Worm (Caenorhabditis elegans) whole organism, L4 larva: ENCODE measurements around the gene ZK829.1.

ENCODE experiments used
- D1046.2 ChIP-seq: fragments of 200-800 bp; sonication (Bioruptor generic); IDR thresholded peaks from 2 replicates; pipeline ENCODE4 v1.3.6; 2022; ENCODE audit warnings: missing genetic modification characterization, missing compliant biosample characterization
- F10B5.3 ChIP-seq: sonication (generic microtip); optimal IDR thresholded peaks from 2 replicates; lab custom pipeline; 2016; ENCODE audit warnings: mild to moderate bottlenecking, missing genetic modification characterization, missing compliant biosample characterization
- F44E2.7 ChIP-seq: fragments of 200-800 bp; sonication (Bioruptor generic); IDR thresholded peaks from 2 replicates; pipeline ENCODE4 v2.1.2; 2022; ENCODE audit warnings: missing genetic modification characterization, missing compliant biosample characterization
- F49E8.2 ChIP-seq: sonication (generic microtip); optimal IDR thresholded peaks from 2 replicates; lab custom pipeline; 2016; ENCODE audit warnings: missing compliant biosample characterization, mild to moderate bottlenecking, missing genetic modification characterization, borderline replicate concordance
- R02D3.7 ChIP-seq: fragments of 150-350 bp; sonication (generic microtip); optimal IDR thresholded peaks from 3 replicates; lab custom pipeline; 2014; ENCODE audit warnings: missing biosample characterization, missing genetic modification characterization
- ZK546.5 ChIP-seq, 2 experiments: sonication (generic microtip); optimal IDR thresholded peaks; 2 replicates each; lab custom pipeline; 2017; ENCODE audit warnings: missing biosample characterization in 2 of 2, missing genetic modification characterization in 2 of 2
- aha-1 ChIP-seq: fragments of 150-350 bp; peaks from one replicate; lab custom pipeline; 2014; ENCODE audit warnings: missing biosample characterization, missing genetic modification characterization
- ama-1 ChIP-seq: fragments of 150-350 bp; optimal IDR thresholded peaks from 2 replicates; lab custom pipeline; 2014; ENCODE audit warnings: inconsistent platforms, mixed read lengths
- attf-4 ChIP-seq: sonication (generic microtip); optimal IDR thresholded peaks from 3 replicates; lab custom pipeline; 2017; ENCODE audit warnings: missing biosample characterization, missing genetic modification characterization
- ceh-20 ChIP-seq: fragments of 200-800 bp; sonication (Bioruptor generic); IDR thresholded peaks from 2 replicates; pipeline ENCODE4 v1.3.6; 2022; ENCODE audit warnings: missing genetic modification reagents, missing genetic modification characterization, missing compliant biosample characterization
- ceh-44 ChIP-seq: fragments of 200-800 bp; sonication (Bioruptor generic); IDR thresholded peaks from 2 replicates; pipeline ENCODE4 v1.3.6; 2022; ENCODE audit warnings: missing genetic modification reagents, missing genetic modification characterization, missing compliant biosample characterization
- ceh-62 ChIP-seq: sonication (generic microtip); optimal IDR thresholded peaks from 2 replicates; lab custom pipeline; 2017; ENCODE audit warnings: missing biosample characterization, missing genetic modification characterization
- ceh-82 ChIP-seq: sonication (generic microtip); optimal IDR thresholded peaks from 2 replicates; lab custom pipeline; 2017; ENCODE audit warnings: missing biosample characterization, missing genetic modification characterization
- cey-2 ChIP-seq: sonication (generic microtip); optimal IDR thresholded peaks from 3 replicates; lab custom pipeline; 2017; ENCODE audit warnings: missing genetic modification characterization, mild to moderate bottlenecking, missing compliant biosample characterization, antibody characterized with exemption, borderline replicate concordance; ENCODE audit not compliant: insufficient read depth
- daf-12 ChIP-seq: fragments of 150-350 bp; optimal IDR thresholded peaks from 2 replicates; lab custom pipeline; 2014; ENCODE audit warnings: missing biosample characterization, missing genetic modification reagents, missing genetic modification characterization
- daf-16 ChIP-seq, 3 experiments: sonication (generic microtip); optimal IDR thresholded peaks; 2 replicates each; lab custom pipeline; 2016 to 2017; ENCODE audit warnings: missing genetic modification characterization in 3 of 3, missing genetic modification reagents in 3 of 3, mild to moderate bottlenecking in 2 of 3, missing compliant biosample characterization in 2 of 3, missing biosample characterization in 1 of 3, moderate library complexity in 1 of 3
- dmd-6 ChIP-seq: fragments of 200-800 bp; sonication (Bioruptor generic); IDR thresholded peaks from 2 replicates; pipeline ENCODE4 v1.3.6; 2022; ENCODE audit warnings: missing genetic modification reagents, missing genetic modification characterization, missing compliant biosample characterization
- dmd-8 ChIP-seq: fragments of 200-800 bp; sonication (Bioruptor generic); IDR thresholded peaks from 2 replicates; pipeline ENCODE4 v1.3.6; 2022; ENCODE audit warnings: missing genetic modification characterization, missing compliant biosample characterization
- dmd-9 ChIP-seq: fragments of 200-800 bp; sonication (Bioruptor generic); IDR thresholded peaks from 2 replicates; pipeline ENCODE4 v1.3.6; 2022; ENCODE audit warnings: missing genetic modification reagents, missing genetic modification characterization, missing compliant biosample characterization
- egl-27 ChIP-seq: sonication (generic microtip); optimal IDR thresholded peaks from 3 replicates; lab custom pipeline; 2017; ENCODE audit warnings: missing biosample characterization, missing genetic modification reagents, missing genetic modification characterization
- egl-43 ChIP-seq: fragments of 200-800 bp; sonication (Bioruptor generic); IDR thresholded peaks from 2 replicates; pipeline ENCODE4 v1.3.6; 2022; ENCODE audit warnings: missing genetic modification reagents, missing genetic modification characterization, missing compliant biosample characterization
- fkh-10 ChIP-seq: fragments of 150-350 bp; optimal IDR thresholded peaks from 2 replicates; lab custom pipeline; 2014; ENCODE audit warnings: missing biosample characterization, missing genetic modification reagents, missing genetic modification characterization
- fos-1 ChIP-seq: fragments of 150-350 bp; optimal IDR thresholded peaks from 2 replicates; lab custom pipeline; 2014; ENCODE audit warnings: missing biosample characterization, missing genetic modification characterization
- gei-8 ChIP-seq: fragments of 200-800 bp; sonication (Bioruptor generic); optimal IDR thresholded peaks from 2 replicates; lab custom pipeline; 2018; ENCODE audit warnings: mild to moderate bottlenecking, missing genetic modification characterization, missing compliant biosample characterization
- hif-1 ChIP-seq, 2 experiments: sonication (generic microtip); optimal IDR thresholded peaks; 2 replicates each; lab custom pipeline; 2016 to 2017; ENCODE audit warnings: missing compliant biosample characterization in 2 of 2, missing genetic modification characterization in 2 of 2, missing genetic modification reagents in 2 of 2, missing genotype in 2 of 2, mild to moderate bottlenecking in 1 of 2
- hlh-11 ChIP-seq: fragments of 200-800 bp; sonication (Bioruptor generic); optimal IDR thresholded peaks from 2 replicates; lab custom pipeline; 2018; ENCODE audit warnings: mild to moderate bottlenecking, missing genetic modification characterization, missing compliant biosample characterization
- lin-13 ChIP-seq: fragments of 150-350 bp; optimal IDR thresholded peaks from 2 replicates; lab custom pipeline; 2014; ENCODE audit warnings: missing biosample characterization, missing genetic modification reagents, missing genetic modification characterization
- lin-15B ChIP-seq: fragments of 150-350 bp; sonication (generic microtip); optimal IDR thresholded peaks from 3 replicates; lab custom pipeline; 2014; ENCODE audit warnings: missing biosample characterization, missing genetic modification characterization
- lsy-2 ChIP-seq, 2 experiments: fragments of 150-350 bp in 1 of 2; sonication (generic microtip) in 1 of 2; optimal IDR thresholded peaks; 2 replicates each; lab custom pipeline; 2014 to 2017; ENCODE audit warnings: missing biosample characterization in 2 of 2, missing genetic modification characterization in 2 of 2
- madf-9 ChIP-seq: fragments of 200-800 bp; sonication (Bioruptor generic); conservative IDR thresholded peaks from 2 replicates; pipeline ENCODE4 v1.3.6; 2022; ENCODE audit warnings: missing genetic modification reagents, missing genetic modification characterization, missing compliant biosample characterization
- mdl-1 ChIP-seq, 2 experiments: fragments of 150-350 bp in 1 of 2; sonication (generic microtip) in 1 of 2; optimal IDR thresholded peaks; 2 replicates each; lab custom pipeline; 2014 to 2017; ENCODE audit warnings: missing biosample characterization in 2 of 2, missing genetic modification characterization in 2 of 2
- mep-1 ChIP-seq: fragments of 150-350 bp; sonication (generic microtip); optimal IDR thresholded peaks from 3 replicates; lab custom pipeline; 2014; ENCODE audit warnings: missing biosample characterization, missing genetic modification characterization
- mxl-3 ChIP-seq: fragments of 200-800 bp; sonication (Bioruptor generic); optimal IDR thresholded peaks from 2 replicates; lab custom pipeline; 2018; ENCODE audit warnings: mild to moderate bottlenecking, missing genetic modification characterization, missing compliant biosample characterization
- nhr-102 ChIP-seq: sonication (generic microtip); optimal IDR thresholded peaks from 2 replicates; lab custom pipeline; 2016; ENCODE audit warnings: mild to moderate bottlenecking, missing genetic modification characterization, moderate library complexity, missing compliant biosample characterization
- nhr-76 ChIP-seq: fragments of 150-350 bp; optimal IDR thresholded peaks from 2 replicates; lab custom pipeline; 2014; ENCODE audit warnings: missing biosample characterization, missing genetic modification characterization
- nhr-77 ChIP-seq: fragments of 150-350 bp; optimal IDR thresholded peaks from 2 replicates; lab custom pipeline; 2014; ENCODE audit warnings: missing biosample characterization, missing genetic modification characterization
- pha-4 ChIP-seq, 2 experiments: fragments of 150-350 bp in 1 of 2; fragments of 200-800 bp in 1 of 2; sonication (Bioruptor generic) in 1 of 2; IDR thresholded peaks in 1 of 2; optimal IDR thresholded peaks in 1 of 2; 2 replicates each; pipeline versions ENCODE4 v1.3.6 to Lab custom; 2014 to 2022; ENCODE audit warnings: missing genetic modification characterization in 2 of 2, missing genetic modification reagents in 2 of 2, missing biosample characterization in 1 of 2, missing compliant biosample characterization in 1 of 2
- php-3 ChIP-seq: fragments of 200-800 bp; sonication (Bioruptor generic); IDR thresholded peaks from 2 replicates; pipeline ENCODE4 v1.3.6; 2022; ENCODE audit warnings: missing genetic modification reagents, missing genetic modification characterization, missing compliant biosample characterization
- tag-97 ChIP-seq: fragments of 200-800 bp; sonication (Bioruptor generic); IDR thresholded peaks from 2 replicates; pipeline ENCODE4 v1.3.6; 2022; ENCODE audit warnings: missing genetic modification characterization, missing compliant biosample characterization
- unc-130 ChIP-seq: sonication (generic microtip); optimal IDR thresholded peaks from 2 replicates; lab custom pipeline; 2016; ENCODE audit warnings: missing genetic modification reagents, missing genetic modification characterization, missing compliant biosample characterization
- unc-39 ChIP-seq: sonication (generic microtip); optimal IDR thresholded peaks from 2 replicates; lab custom pipeline; 2017; ENCODE audit warnings: missing biosample characterization, missing genetic modification characterization
- unc-62 ChIP-seq, 3 experiments: fragments of 150-350 bp in 1 of 3; sonication (generic microtip); optimal IDR thresholded peaks in 2 of 3; peaks in 1 of 3; 1 replicate in 1 of 3; 2 replicates in 2 of 3; lab custom pipeline; 2014 to 2017; ENCODE audit warnings: missing biosample characterization in 3 of 3, missing genetic modification characterization in 3 of 3, missing genetic modification reagents in 3 of 3, missing genotype in 1 of 3
- vab-7 ChIP-seq: fragments of 200-800 bp; sonication (Bioruptor generic); IDR thresholded peaks from 2 replicates; pipeline ENCODE4 v1.3.6; 2022; ENCODE audit warnings: missing genetic modification reagents, missing genetic modification characterization, missing compliant biosample characterization
- zag-1 ChIP-seq: fragments of 150-350 bp; optimal IDR thresholded peaks from 2 replicates; lab custom pipeline; 2014; ENCODE audit warnings: missing biosample characterization, missing genetic modification characterization
- zfp-3 ChIP-seq: fragments of 200-800 bp; sonication (Bioruptor generic); conservative IDR thresholded peaks from 2 replicates; pipeline ENCODE4 v1.3.6; 2022; ENCODE audit warnings: missing genetic modification reagents, missing genetic modification characterization, missing compliant biosample characterization
- zip-11 ChIP-seq: fragments of 200-800 bp; sonication (Bioruptor generic); IDR thresholded peaks from 2 replicates; pipeline ENCODE4 v1.3.6; 2022; ENCODE audit warnings: missing genetic modification characterization, missing compliant biosample characterization
- zip-2 ChIP-seq: fragments of 150-350 bp; optimal IDR thresholded peaks from 2 replicates; lab custom pipeline; 2014; ENCODE audit warnings: missing biosample characterization, missing genetic modification characterization
- ztf-7 ChIP-seq: fragments of 150-350 bp; optimal IDR thresholded peaks from 2 replicates; lab custom pipeline; 2014; ENCODE audit warnings: missing biosample characterization, missing genetic modification characterization

The ZK829.1 gene

DNA sequence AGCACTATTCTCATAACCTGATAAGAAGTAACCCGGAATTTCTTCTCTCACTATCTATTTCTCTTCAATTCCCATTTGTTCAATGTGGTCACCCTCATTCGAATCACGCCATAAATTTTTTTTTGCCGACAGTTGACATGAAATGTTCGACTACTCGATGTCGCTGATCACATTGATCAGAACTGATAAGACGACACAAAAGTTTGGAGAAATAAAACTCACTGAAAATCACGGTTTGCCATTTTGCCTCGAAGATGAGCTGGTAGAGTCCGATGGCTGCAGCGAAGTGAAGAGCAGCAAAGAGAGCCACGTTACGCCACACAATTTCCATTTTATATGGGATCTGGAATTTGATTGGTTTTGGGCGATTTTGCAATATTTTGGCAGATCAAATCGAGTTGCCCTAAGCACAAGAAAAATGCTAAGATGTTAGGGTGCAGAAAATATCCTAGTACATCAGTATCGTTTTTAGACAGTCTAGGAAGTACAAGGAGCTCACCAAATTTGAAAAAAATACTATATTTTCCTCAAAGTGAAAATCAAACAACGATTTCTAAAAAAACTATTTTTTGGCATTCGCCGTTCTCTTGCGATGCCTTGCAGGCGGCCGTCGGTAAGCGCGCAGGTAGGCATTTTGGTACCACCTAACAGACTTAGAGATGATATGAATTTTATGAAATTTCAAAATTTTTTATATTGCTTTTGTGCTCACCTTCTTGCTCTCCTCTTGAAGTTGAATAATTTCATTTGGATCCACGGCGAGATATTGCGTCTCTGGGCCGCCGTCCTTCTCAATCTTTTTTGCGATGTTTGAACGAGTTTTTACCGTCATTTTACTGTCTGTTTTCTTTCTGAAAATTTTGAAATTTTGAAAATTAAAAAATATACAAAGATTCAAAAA, 27.1 kb downstream of the ZK829.1 start, which contains the start of gene fat-6 (continued):
- TF ChIP-seq daf-16 (GFP tag; optimal IDR thresholded peaks at IDR 0.05; lab: Kevin White, UChicago) (no peak), daf-16 (tag; optimal IDR thresholded peaks at IDR 0.05; lab: Kevin White, UChicago) (peak; percentile 58), ztf-7 (tag; lab: Kevin White, UChicago) (no peak), ceh-82 (tag; lab: Kevin White, UChicago) (no peak), fos-1 (no peak), nhr-77 (tag; lab: Kevin White, UChicago) (peak; percentile 81), lsy-2 (tag; optimal IDR thresholded peaks at IDR 0.05; lab: Kevin White, UChicago) (peak in 1 of 2 experiments; percentile 18), dmd-8 (GFP tag; lab: Robert Waterston, UW) (no peak), ceh-44 (GFP tag; lab: Robert Waterston, UW) (no peak), aha-1 (peak; percentile 66), ZK546.5 (tag; optimal IDR thresholded peaks at IDR 0.05; lab: Kevin White, UChicago) (no peak), cey-2 (tag; lab: Kevin White, UChicago) (peak; percentile 75), ceh-20 (GFP tag; lab: Robert Waterston, UW) (no peak), ceh-62 (no peak), D1046.2 (GFP tag; lab: Robert Waterston, UW) (0 out of 2 replicates have a peak, but pooled peaks have one; percentile 14), R02D3.7 (tag; lab: Kevin White, UChicago) (no peak), daf-12 (no peak), mxl-3 (peak; percentile 16), unc-39 (tag; lab: Kevin White, UChicago) (no peak), php-3 (GFP tag; lab: Robert Waterston, UW) (peak; percentile 28; the same call in 1 of the 2 replicates), zfp-3 (GFP tag; lab: Robert Waterston, UW) (peak; percentile 64), attf-4 (tag; lab: Kevin White, UChicago) (no peak), hif-1 (tag; optimal IDR thresholded peaks at IDR 0.05; lab: Kevin White, UChicago) (no peak), dmd-6 (GFP tag; lab: Robert Waterston, UW) (peak; percentile 26; the same call in 1 of the 2 replicates), dmd-9 (GFP tag; lab: Robert Waterston, UW) (no peak), unc-130 (no peak), pha-4 (GFP tag; IDR thresholded peaks at IDR 0.05; lab: Robert Waterston, UW) (no peak), pha-4 (tag; optimal IDR thresholded peaks at IDR 0.05; lab: Kevin White, UChicago) (no peak), gei-8 (GFP tag; lab: Kevin White, UChicago) (no peak), nhr-102 (tag; lab: Kevin White, UChicago) (no peak), lin-13 (GFP tag; lab: Kevin White, UChicago) (no peak), unc-62 (GFP tag; optimal IDR thresholded peaks at IDR 0.05 in 1 of 2; lab: Kevin White, UChicago) (peak in 1 of 2 experiments; percentile 62), unc-62 (tag; optimal IDR thresholded peaks at IDR 0.05; lab: Kevin White, UChicago) (no peak), zag-1 (tag; lab: Kevin White, UChicago) (no peak), F49E8.2 (tag; lab: Kevin White, UChicago) (no peak), lin-15B (tag; lab: Kevin White, UChicago) (no peak), ama-1 (lab: Kevin White, UChicago) (no peak), mdl-1 (tag; optimal IDR thresholded peaks at IDR 0.05; lab: Kevin White, UChicago) (peak in 1 of 2 experiments; percentile 1), egl-27 (tag; lab: Kevin White, UChicago) (no peak), nhr-76 (tag; lab: Kevin White, UChicago) (no peak), hlh-11 (peak; percentile 46), egl-43 (no peak), mep-1 (tag; lab: Kevin White, UChicago) (peak; percentile 44), F44E2.7 (no peak), vab-7 (GFP tag; lab: Robert Waterston, UW) (no peak), F10B5.3 (tag; lab: Kevin White, UChicago) (no peak), tag-97 (GFP tag; lab: Robert Waterston, UW) (no peak), zip-11 (no peak), madf-9 (GFP tag; lab: Robert Waterston, UW) (no peak), fkh-10 (GFP tag; lab: Kevin White, UChicago) (no peak), zip-2 (tag; lab: Kevin White, UChicago) (no peak)
